Fruit fly (Drosophila melanogaster) whole organism, pupa: ENCODE results near the gene Sc2.

Experiments
- CG10348 ChIP-seq: fragments of 200-800 bp; sonication (Bioruptor generic); IDR thresholded peaks from 2 replicates; pipeline ENCODE4 v1.3.6; 2022; ENCODE audit warnings: missing biosample characterization, missing genetic modification characterization
- CG12605 ChIP-seq: fragments of 200-800 bp; sonication (Bioruptor generic); IDR thresholded peaks from 2 replicates; pipeline ENCODE4 v1.3.6; 2022; ENCODE audit warnings: missing biosample characterization, missing genetic modification characterization
- CG13204 ChIP-seq: fragments of 200-800 bp; sonication (Bioruptor generic); optimal IDR thresholded peaks from 2 replicates; lab custom pipeline; 2018; ENCODE audit warnings: missing biosample characterization, mild to moderate bottlenecking, missing genetic modification characterization, moderate library complexity
- CG14655 ChIP-seq: fragments of 200-800 bp; sonication (Bioruptor generic); optimal IDR thresholded peaks from 3 replicates; lab custom pipeline; 2017; ENCODE audit warnings: mild to moderate bottlenecking, missing biosample characterization, missing genetic modification reagents, missing genetic modification characterization
- CG15710 ChIP-seq: fragments of 200-800 bp; sonication (Bioruptor generic); optimal IDR thresholded peaks from 2 replicates; lab custom pipeline; 2018; ENCODE audit warnings: missing biosample characterization, mild to moderate bottlenecking, missing genetic modification characterization, moderate library complexity
- CG17806 ChIP-seq: fragments of 200-800 bp; sonication (Bioruptor generic); optimal IDR thresholded peaks from 2 replicates; lab custom pipeline; 2018; ENCODE audit warnings: missing biosample characterization, mild to moderate bottlenecking, missing genetic modification characterization, moderate library complexity
- CG32121 ChIP-seq: fragments of 200-800 bp; sonication (Bioruptor generic); IDR thresholded peaks from 2 replicates; pipeline ENCODE4 v1.3.6; 2022; ENCODE audit warnings: missing biosample characterization, missing genetic modification characterization
- CG34367 ChIP-seq: fragments of 200-800 bp; sonication (Bioruptor generic); optimal IDR thresholded peaks from 2 replicates; lab custom pipeline; 2018; ENCODE audit warnings: missing biosample characterization, mild to moderate bottlenecking, missing genetic modification characterization
- CG4496 ChIP-seq: fragments of 200-800 bp; sonication (Bioruptor generic); IDR thresholded peaks from 3 replicates; pipeline ENCODE4 v1.3.6; 2022; ENCODE audit warnings: missing biosample characterization, missing genetic modification characterization
- CG8159 ChIP-seq: fragments of 200-800 bp; sonication (Bioruptor generic); optimal IDR thresholded peaks from 3 replicates; lab custom pipeline; 2018; ENCODE audit warnings: missing biosample characterization, mild to moderate bottlenecking, missing genetic modification characterization, moderate library complexity
- CG8301 ChIP-seq: fragments of 200-800 bp; sonication (Bioruptor generic); optimal IDR thresholded peaks from 2 replicates; lab custom pipeline; 2018; ENCODE audit warnings: missing biosample characterization, mild to moderate bottlenecking, missing genetic modification characterization
- CG9948 ChIP-seq: fragments of 200-800 bp; sonication (Bioruptor generic); optimal IDR thresholded peaks from 2 replicates; lab custom pipeline; 2018; ENCODE audit warnings: missing biosample characterization, mild to moderate bottlenecking, missing genetic modification characterization, moderate library complexity
- D1 ChIP-seq: fragments of 200-800 bp; sonication (Bioruptor generic); optimal IDR thresholded peaks from 2 replicates; lab custom pipeline; 2018; ENCODE audit warnings: missing biosample characterization, mild to moderate bottlenecking, missing genetic modification characterization, moderate library complexity
- EcR ChIP-seq: fragments of 200-800 bp; sonication (Bioruptor generic); optimal IDR thresholded peaks from 3 replicates; lab custom pipeline; 2019; ENCODE audit warnings: missing biosample characterization, missing genetic modification characterization, mild to moderate bottlenecking, moderate library complexity, missing genetic modification reagents
- Ets98B ChIP-seq: fragments of 200-800 bp; sonication (Bioruptor generic); IDR thresholded peaks from 2 replicates; pipeline ENCODE4 v1.3.6; 2022; ENCODE audit warnings: missing biosample characterization, missing genetic modification characterization
- Pif1A ChIP-seq: fragments of 200-800 bp; sonication (Bioruptor generic); optimal IDR thresholded peaks from 3 replicates; lab custom pipeline; 2016; ENCODE audit warnings: missing biosample characterization, missing genetic modification characterization
- Pif1B ChIP-seq: fragments of 200-800 bp; sonication (Bioruptor generic); optimal IDR thresholded peaks from 3 replicates; lab custom pipeline; 2016; ENCODE audit warnings: missing biosample characterization, missing genetic modification characterization
- Snoo ChIP-seq: fragments of 200-800 bp; sonication (Bioruptor generic); optimal IDR thresholded peaks from 3 replicates; lab custom pipeline; 2017; ENCODE audit warnings: missing biosample characterization, mild to moderate bottlenecking, missing genetic modification characterization, inconsistent platforms
- fd96Ca ChIP-seq: fragments of 200-800 bp; sonication (Bioruptor generic); IDR thresholded peaks from 3 replicates; pipeline ENCODE4 v1.3.6; 2022; ENCODE audit warnings: missing biosample characterization, missing genetic modification characterization
- gl ChIP-seq: fragments of 200-800 bp; sonication (Bioruptor generic); optimal IDR thresholded peaks from 2 replicates; lab custom pipeline; 2018; ENCODE audit warnings: missing biosample characterization, mild to moderate bottlenecking, missing genetic modification characterization
- rn ChIP-seq: fragments of 200-800 bp; sonication (Bioruptor generic); IDR thresholded peaks from 2 replicates; pipeline ENCODE4 v1.3.6; 2022; ENCODE audit warnings: missing biosample characterization, missing genetic modification characterization

Sc2 gene

dm6 chr3L:3952468-3952867 lies 49.2 kb downstream of the Sc2 start, which contains the start of gene CG14984:
Gene CG14984 (minus strand): TSS chr3L:3952550.
- TF ChIP-seq CG32121 (GFP tag; lab: Robert Waterston, UW) (no peak), gl (tag; lab: Kevin White, UChicago) (peak; percentile 78), CG10348 (GFP tag; lab: Robert Waterston, UW) (0 out of 2 replicates have a peak, but pooled peaks have one; percentile 29), CG15710 (tag; lab: Kevin White, UChicago) (peak; percentile 85), Ets98B (GFP tag; lab: Robert Waterston, UW) (peak; percentile 74), D1 (tag; lab: Kevin White, UChicago) (peak; percentile 19), CG17806 (tag; lab: Kevin White, UChicago) (peak; percentile 89), CG4496 (peak; percentile 79), CG8159 (tag; lab: Kevin White, UChicago) (peak; percentile 90), EcR (no peak), CG12605 (GFP tag; lab: Robert Waterston, UW) (peak; percentile 88), CG9948 (tag; lab: Kevin White, UChicago) (peak; percentile 89), fd96Ca (GFP tag; lab: Robert Waterston, UW) (peak; percentile 84), Pif1A (GFP tag; lab: Kevin White, UChicago) (peak; percentile 75), CG34367 (tag; lab: Kevin White, UChicago) (peak; percentile 63), Snoo (tag; lab: Kevin White, UChicago) (peak; percentile 61), CG14655 (peak; percentile 89), CG8301 (peak; percentile 85), rn (GFP tag; lab: Robert Waterston, UW) (peak; percentile 69), Pif1B (GFP tag; lab: Kevin White, UChicago) (peak; percentile 71), CG13204 (GFP tag; lab: Kevin White, UChicago) (peak; percentile 36)
